Fruit fly (Drosophila melanogaster): ENCODE results near the gene CG13010.

The CG13010 gene

dm6 chrX:16691440-16691839 is 12.7 kb upstream of the CG13010 start (continued):
- peak; percentile 88 for TF ChIP-seq CG16863 (GFP tag; optimal IDR thresholded peaks at IDR 0.05)
- TF ChIP-seq CG4854 (GFP tag; optimal IDR thresholded peaks at IDR 0.05) = peak; percentile 70
- TF ChIP-seq rib (GFP tag; IDR thresholded peaks at IDR 0.05) = peak; percentile 40; the same call in 1 of the 2 replicates
- peak; percentile 60 for TF ChIP-seq Vsx1 (GFP tag; optimal IDR thresholded peaks at IDR 0.05)
- TF ChIP-seq pum (GFP tag; optimal IDR thresholded peaks at IDR 0.05) = peak; percentile 81
- no peak for TF ChIP-seq CG2129 (GFP tag; IDR thresholded peaks at IDR 0.05; ENCODE audit: partially characterized antibody)
- TF ChIP-seq Dip3 (GFP tag; optimal IDR thresholded peaks at IDR 0.05) = peak; percentile 66
- TF ChIP-seq H15 (GFP tag; IDR thresholded peaks at IDR 0.05) = peak; percentile 83
- peak; percentile 97 for TF ChIP-seq ci (GFP tag; IDR thresholded peaks at IDR 0.05)
- peak; percentile 61 for TF ChIP-seq CG3847 (GFP tag; IDR thresholded peaks at IDR 0.05)
- TF ChIP-seq fd3F (GFP tag; optimal IDR thresholded peaks at IDR 0.05) = peak; percentile 37
- TF ChIP-seq ems (GFP tag; optimal IDR thresholded peaks at IDR 0.05) = peak; percentile 87
- TF ChIP-seq pzg (GFP tag; optimal IDR thresholded peaks at IDR 0.05) = no peak
- TF ChIP-seq Max (GFP tag; optimal IDR thresholded peaks at IDR 0.05) = peak; percentile 56
- TF ChIP-seq CG12071 (GFP tag; optimal IDR thresholded peaks at IDR 0.05) = peak; percentile 88
- TF ChIP-seq sd (tag; optimal IDR thresholded peaks at IDR 0.05) = peak; percentile 69
- peak; percentile 66 for TF ChIP-seq Lhr (GFP tag; optimal IDR thresholded peaks at IDR 0.05)
- 0 out of 2 replicates have a peak, but pooled peaks have one; percentile 36 for TF ChIP-seq toy (GFP tag; IDR thresholded peaks at IDR 0.05)
- no peak for TF ChIP-seq zf30C (GFP tag; optimal IDR thresholded peaks at IDR 0.05)
- no peak for TF ChIP-seq Opbp (GFP tag; IDR thresholded peaks at IDR 0.05; ENCODE audit: partially characterized antibody)
- TF ChIP-seq lmd (GFP tag; IDR thresholded peaks at IDR 0.05) = peak; percentile 83
- TF ChIP-seq CG1792 (GFP tag; optimal IDR thresholded peaks at IDR 0.05) = peak; percentile 75
- TF ChIP-seq lov (optimal IDR thresholded peaks at IDR 0.05) = no peak
- peak; percentile 92 for TF ChIP-seq lov (GFP tag; IDR thresholded peaks at IDR 0.05)
- TF ChIP-seq BEAF-32 (GFP tag; optimal IDR thresholded peaks at IDR 0.05) = no peak
- TF ChIP-seq CG18599 (GFP tag; optimal IDR thresholded peaks at IDR 0.05) = peak; percentile 78
- peak; percentile 62 for TF ChIP-seq odd (GFP tag; optimal IDR thresholded peaks at IDR 0.05)
- peak; percentile 53; the same call in 1 of the 3 replicates for TF ChIP-seq C15 (GFP tag; IDR thresholded peaks at IDR 0.05)
- TF ChIP-seq CG17385 (GFP tag; optimal IDR thresholded peaks at IDR 0.05) = peak; percentile 83
- peak; percentile 54; the same call in 1 of the 2 replicates for TF ChIP-seq wdn (GFP tag; IDR thresholded peaks at IDR 0.05)
- peak; percentile 82 for TF ChIP-seq PHDP (tag; optimal IDR thresholded peaks at IDR 0.05)
- peak; percentile 32 for TF ChIP-seq gro (GFP tag; optimal IDR thresholded peaks at IDR 0.05)
- TF ChIP-seq chinmo (GFP tag; IDR thresholded peaks at IDR 0.05; ENCODE audit: partially characterized antibody) = no peak
- peak; percentile 91 for TF ChIP-seq CG2199 (GFP tag; IDR thresholded peaks at IDR 0.05)
- peak; percentile 67 for TF ChIP-seq CG2120 (GFP tag; optimal IDR thresholded peaks at IDR 0.05)
- TF ChIP-seq Atf6 (GFP tag; IDR thresholded peaks at IDR 0.05) = peak; percentile 66; the same call in 1 of the 2 replicates
- no peak for TF ChIP-seq Dbx (GFP tag; IDR thresholded peaks at IDR 0.05)
- peak; percentile 78 for TF ChIP-seq Mad (GFP tag; optimal IDR thresholded peaks at IDR 0.05)
- TF ChIP-seq CG34224 (GFP tag; IDR thresholded peaks at IDR 0.05; ENCODE audit: partially characterized antibody) = no peak
- peak; percentile 78 for TF ChIP-seq CG10267 (tag; optimal IDR thresholded peaks at IDR 0.05)
- no peak for TF ChIP-seq Elba2 (GFP tag; optimal IDR thresholded peaks at IDR 0.05)
- TF ChIP-seq B-H1 (GFP tag; IDR thresholded peaks at IDR 0.05) = peak; percentile 83
- TF ChIP-seq usp (GFP tag; optimal IDR thresholded peaks at IDR 0.05) = no peak
- no peak for TF ChIP-seq CG13287 (GFP tag; IDR thresholded peaks at IDR 0.05; ENCODE audit: partially characterized antibody)
- peak; percentile 18 for TF ChIP-seq CG6854 (GFP tag; optimal IDR thresholded peaks at IDR 0.05)
- TF ChIP-seq Jarid2 (GFP tag; optimal IDR thresholded peaks at IDR 0.05) = peak; percentile 56
- peak; percentile 90 for TF ChIP-seq ttk (GFP tag; IDR thresholded peaks at IDR 0.05)
- TF ChIP-seq chn (GFP tag; optimal IDR thresholded peaks at IDR 0.05) = peak; percentile 86
- TF ChIP-seq tll (GFP tag; optimal IDR thresholded peaks at IDR 0.05) = no peak
- TF ChIP-seq CG4730 (GFP tag; IDR thresholded peaks at IDR 0.05) = peak; percentile 68
- peak; percentile 44 for TF ChIP-seq Sry-δ (GFP tag; optimal IDR thresholded peaks at IDR 0.05)

Measured in whole organism, embryonic.